Worm (Caenorhabditis elegans): Measurements from ENCODE around the gene iff-2.

Gene iff-2

ce11 chrII:8561227-8561626 lies at the start of gene iff-2:
iff-2 (minus strand) TSS chrII:8561367.
- TF ChIP-seq sea-2 (GFP tag; IDR thresholded peaks at IDR 0.05) (no peak), C17E4.6 (GFP tag; IDR thresholded peaks at IDR 0.05) (peak; percentile 93), ztf-26 (tag; optimal IDR thresholded peaks at IDR 0.05) (peak; percentile 98), cebp-1 (GFP tag; IDR thresholded peaks at IDR 0.05) (peak; percentile 89), cebp-1 (tag; optimal IDR thresholded peaks at IDR 0.05) (peak; percentile 97), F55B11.4 (tag; optimal IDR thresholded peaks at IDR 0.05; ENCODE audit: borderline replicate concordance, insufficient read depth) (no peak), lin-26 (GFP tag; IDR thresholded peaks at IDR 0.05) (no peak), D2030.7 (GFP tag; IDR thresholded peaks at IDR 0.05) (no peak), nhr-120 (GFP tag; IDR thresholded peaks at IDR 0.05) (peak; percentile 80; the same call in 1 of the 2 replicates), F33H1.4 (GFP tag; IDR thresholded peaks at IDR 0.05) (peak; percentile 81), egrh-3 (GFP tag; IDR thresholded peaks at IDR 0.05) (no peak), nhr-80 (tag; optimal IDR thresholded peaks at IDR 0.05) (peak; percentile 100), ztf-22 (GFP tag; optimal IDR thresholded peaks at IDR 0.05) (peak; percentile 95), him-1 (tag; optimal IDR thresholded peaks at IDR 0.05) (no peak), aptf-2 (GFP tag; conservative IDR thresholded peaks at IDR 0.05) (peak; percentile 45; the same call in 1 of the 2 replicates), atf-7 (tag; optimal IDR thresholded peaks at IDR 0.05) (peak; percentile 95), pha-4 (tag; optimal IDR thresholded peaks at IDR 0.05) (peak; percentile 99), gei-17 (GFP tag; optimal IDR thresholded peaks at IDR 0.05) (peak; percentile 82), nhr-179 (tag; optimal IDR thresholded peaks at IDR 0.05) (no peak), mes-4 (tag; optimal IDR thresholded peaks at IDR 0.05) (no peak), lir-1 (GFP tag; conservative IDR thresholded peaks at IDR 0.05) (peak; percentile 97), nhr-90 (tag; optimal IDR thresholded peaks at IDR 0.05) (peak; percentile 95), Y67H2A.10 (GFP tag; conservative IDR thresholded peaks at IDR 0.05) (peak; percentile 94), nfyb-1 (GFP tag; IDR thresholded peaks at IDR 0.05) (peak; percentile 97), ceh-100 (GFP tag; IDR thresholded peaks at IDR 0.05) (peak; percentile 89), Y53G8AR.9 (GFP tag; conservative IDR thresholded peaks at IDR 0.05) (peak; percentile 98), F49E8.2 (tag; optimal IDR thresholded peaks at IDR 0.05; ENCODE audit: insufficient read depth) (no peak), sptf-2 (GFP tag; optimal IDR thresholded peaks at IDR 0.05) (no peak), ceh-91 (GFP tag; IDR thresholded peaks at IDR 0.05) (peak; percentile 64), sdz-38 (tag; optimal IDR thresholded peaks at IDR 0.05) (no peak), lsy-27 (tag; optimal IDR thresholded peaks at IDR 0.05; ENCODE audit: borderline replicate concordance, insufficient read depth) (no peak), ccch-3 (GFP tag; optimal IDR thresholded peaks at IDR 0.05) (peak; percentile 39), lin-54 (GFP tag; optimal IDR thresholded peaks at IDR 0.05) (peak; percentile 98), attf-3 (GFP tag; conservative IDR thresholded peaks at IDR 0.05) (peak; percentile 85), T07F8.4 (tag; optimal IDR thresholded peaks at IDR 0.05) (peak; percentile 65), hmg-20 (GFP tag; IDR thresholded peaks at IDR 0.05) (no peak; the same call in 1 of the 2 replicates), ztf-25 (GFP tag; IDR thresholded peaks at IDR 0.05) (0 out of 2 replicates have a peak, but pooled peaks have one; percentile 9), egl-44 (GFP tag; IDR thresholded peaks at IDR 0.05) (peak; percentile 94), attf-6 (GFP tag; IDR thresholded peaks at IDR 0.05) (peak; percentile 53; the same call in 1 of the 2 replicates), ceh-79 (tag; optimal IDR thresholded peaks at IDR 0.05) (no peak), somi-1 (GFP tag; optimal IDR thresholded peaks at IDR 0.05) (peak; percentile 93), Y79H2A.3 (GFP tag; conservative IDR thresholded peaks at IDR 0.05) (no peak), let-607 (tag; optimal IDR thresholded peaks at IDR 0.05) (peak; percentile 99), Y56A3A.18 (GFP tag; IDR thresholded peaks at IDR 0.05) (peak; percentile 77; the same call in 1 of the 2 replicates), die-1 (tag; optimal IDR thresholded peaks at IDR 0.05) (peak; percentile 66), ZK185.1 (tag; optimal IDR thresholded peaks at IDR 0.05; ENCODE audit: poor library complexity, severe bottlenecking) (peak; percentile 95), let-526 (GFP tag; IDR thresholded peaks at IDR 0.05) (peak; percentile 96), mxl-1 (tag; optimal IDR thresholded peaks at IDR 0.05) (no peak), B0336.3 (GFP tag; IDR thresholded peaks at IDR 0.05) (peak; percentile 97)
